Worm (Caenorhabditis elegans) whole organism, early embryonic: ENCODE data around the gene clec-158.

Experiments used
- aly-1 ChIP-seq: sonication (generic microtip); optimal IDR thresholded peaks from 2 replicates; lab custom pipeline; 2016; ENCODE audit warnings: missing genetic modification characterization, missing compliant biosample characterization
- ama-1 ChIP-seq: fragments of 150-350 bp; optimal IDR thresholded peaks from 2 replicates; lab custom pipeline; 2014
- hmg-4 ChIP-seq: fragments of 200-800 bp; sonication (Bioruptor generic); optimal IDR thresholded peaks from 2 replicates; lab custom pipeline; 2018; ENCODE audit warnings: mild to moderate bottlenecking, missing genetic modification characterization, missing compliant biosample characterization
- pes-1 ChIP-seq: fragments of 200-800 bp; sonication (Bioruptor generic); IDR thresholded peaks from 2 replicates; pipeline ENCODE4 v1.3.6; 2022; ENCODE audit warnings: missing genetic modification reagents, missing genetic modification characterization, missing compliant biosample characterization
- tbx-11 ChIP-seq: fragments of 200-800 bp; sonication (Bioruptor generic); IDR thresholded peaks from 2 replicates; pipeline ENCODE4 v1.3.6; 2022; ENCODE audit warnings: missing genetic modification characterization, missing compliant biosample characterization

DNA sequence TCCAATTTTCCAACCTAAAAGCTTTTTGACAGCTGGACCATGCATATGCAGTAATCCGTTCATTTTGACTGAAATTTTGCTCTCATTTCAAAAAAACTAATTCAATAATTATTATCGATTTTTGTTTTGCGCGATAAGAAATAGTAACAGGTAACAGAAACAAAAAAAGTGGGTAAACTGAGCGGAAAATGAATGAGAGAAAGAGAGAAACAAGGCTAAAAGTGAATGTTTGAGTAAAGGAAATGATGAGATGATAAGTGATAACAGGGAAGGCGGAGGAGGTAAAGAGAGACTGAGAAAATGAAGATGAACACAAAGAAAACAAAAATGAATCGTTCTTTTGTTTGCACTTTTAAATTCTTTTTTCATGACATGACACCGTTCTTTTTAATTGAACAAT, 4.5 kb upstream of the clec-158 start, which contains the start of gene sma-3:
- TF ChIP-seq tbx-11 (GFP tag; lab: Robert Waterston, UW) (no peak), pes-1 (GFP tag; lab: Robert Waterston, UW) (no peak), hmg-4 (GFP tag; lab: Kevin White, UChicago) (no peak), ama-1 (lab: Kevin White, UChicago) (no peak), aly-1 (tag; lab: Kevin White, UChicago) (no peak)
